Worm (Caenorhabditis elegans) whole organism, late embryonic: ENCODE measurements around the gene F14H3.15.

Experiments
- ceh-22 ChIP-seq: sonication (generic microtip); optimal IDR thresholded peaks from 2 replicates; lab custom pipeline; 2017; ENCODE audit warnings: missing biosample characterization, missing genetic modification characterization
- elt-2 ChIP-seq: sonication (generic microtip); optimal IDR thresholded peaks from 2 replicates; lab custom pipeline; 2016; ENCODE audit warnings: missing genetic modification reagents, missing genetic modification characterization, missing compliant biosample characterization
- npax-4 ChIP-seq: sonication (generic microtip); optimal IDR thresholded peaks from 2 replicates; lab custom pipeline; 2016; ENCODE audit warnings: missing genetic modification characterization, missing compliant biosample characterization

- no peak for TF ChIP-seq npax-4 (tag; lab: Kevin White, UChicago)
- no peak for TF ChIP-seq ceh-22
- no peak for TF ChIP-seq elt-2 (tag; lab: Kevin White, UChicago)
Observed at ce11 chrV:16015652-16016051, 44.4 kb downstream of the F14H3.15 start, which contains the start of gene str-232.
